Worm (Caenorhabditis elegans): ENCODE results near the gene R07C12.1.
A peak's percentile ranks its signal among the peaks of the same experiment; 100 is the strongest.
"Not testable (repeated sequence)": the region's sequence is repeated elsewhere in the genome, so short reads cannot be mapped to it uniquely, and the experiment has no call there.

The R07C12.1 gene

DNA sequence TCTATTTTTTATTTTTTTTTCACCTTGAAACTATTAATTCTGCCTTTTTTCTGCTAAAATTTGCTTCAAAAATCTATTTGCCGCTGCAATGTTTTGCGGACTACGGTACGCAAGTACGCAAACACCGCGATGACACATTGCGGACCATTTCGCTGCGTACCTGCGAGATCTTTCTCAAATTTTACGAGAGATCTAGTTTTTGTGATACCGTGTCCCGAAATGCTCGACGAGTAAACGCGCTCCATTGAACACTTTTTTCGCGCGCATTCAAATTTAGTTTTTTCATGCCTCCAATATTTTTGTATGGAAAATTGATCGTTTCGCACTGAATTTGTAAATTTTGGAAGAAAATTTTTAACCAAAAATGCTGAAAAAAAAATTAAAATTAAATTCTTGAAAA is 32.5 kb downstream of the R07C12.1 start (continued):
- TF ChIP-seq nhr-42 (GFP tag; IDR thresholded peaks at IDR 0.05) (peak; percentile 97), ceh-20 (GFP tag; IDR thresholded peaks at IDR 0.05) (peak; percentile 98), egl-43 (GFP tag; IDR thresholded peaks at IDR 0.05) (peak; percentile 95)

DNA sequence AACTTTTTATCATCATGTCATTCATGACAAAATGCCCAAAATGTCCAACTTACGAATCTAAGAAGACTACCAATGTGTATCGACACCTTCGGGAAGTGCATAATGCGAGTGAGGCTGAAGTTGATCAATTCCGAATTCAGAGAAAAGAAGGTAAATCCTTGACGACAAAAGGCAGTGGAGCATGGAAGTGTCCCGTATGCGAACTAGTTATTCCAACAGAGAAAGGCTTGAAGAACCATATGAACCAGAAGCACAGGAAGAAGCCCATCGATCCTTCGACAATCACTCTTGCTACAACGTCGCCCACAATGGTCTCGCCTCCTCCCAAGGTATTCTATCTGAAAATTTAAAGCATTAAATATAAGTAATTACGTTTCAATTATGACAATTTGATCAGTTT is 33.8 kb downstream of the R07C12.1 start, which contains the start of gene K08D10.11:
Gene K08D10.11 (minus strand): TSS at position 101 of the 400 bp plus-strand sequence.
- TF ChIP-seq lin-15B (tag; optimal IDR thresholded peaks at IDR 0.05); tra-1 (GFP tag; IDR thresholded peaks at IDR 0.05); spr-3 (GFP tag; optimal IDR thresholded peaks at IDR 0.05): not testable (repeated sequence)

DNA sequence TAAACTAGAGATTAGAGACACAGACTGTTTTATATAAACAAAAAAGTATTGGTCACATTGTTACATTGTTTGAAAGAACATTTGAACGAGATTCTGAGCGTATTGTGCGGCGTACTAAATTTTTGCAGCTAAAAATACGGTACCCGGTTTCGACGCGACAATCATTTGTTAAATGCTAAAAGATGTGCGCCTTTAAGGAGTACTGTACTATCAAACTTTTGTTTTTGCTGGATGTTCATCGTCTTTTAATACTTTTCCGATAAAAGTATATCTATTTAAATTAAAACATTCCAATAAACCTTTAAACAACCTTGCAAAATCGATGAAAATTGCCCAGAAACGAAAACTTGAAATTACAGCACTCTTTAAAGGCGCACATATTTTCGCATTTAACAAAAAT is 44.5 kb downstream of the R07C12.1 start, which contains the start of gene K06B9.6:
Gene K06B9.6 (minus strand): TSS at position 101 of the 400 bp plus-strand sequence.
- not testable (repeated sequence) for TF ChIP-seq lin-38 (GFP tag; IDR thresholded peaks at IDR 0.05); lir-3 (tag; optimal IDR thresholded peaks at IDR 0.05); pha-4 (GFP tag; IDR thresholded peaks at IDR 0.05); pha-4 (tag; optimal IDR thresholded peaks at IDR 0.05)

DNA sequence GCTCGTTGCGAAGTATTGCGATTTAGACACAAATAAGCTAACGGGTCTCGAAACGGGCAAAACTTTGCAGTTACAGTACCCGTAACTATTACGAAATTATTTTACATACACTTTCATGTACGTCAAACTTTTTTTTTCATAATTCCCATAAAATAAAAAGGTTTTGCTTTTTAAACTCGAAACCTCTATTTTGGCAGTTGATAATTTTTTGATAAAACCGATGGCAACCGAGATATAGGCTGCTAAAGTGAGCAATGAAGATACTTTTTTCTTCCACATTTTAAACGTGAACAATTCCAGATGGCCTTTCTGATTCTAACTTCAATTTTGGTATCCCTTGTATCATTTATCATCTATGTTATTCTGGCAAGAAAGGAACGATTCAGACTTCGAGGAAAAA is 44.9 kb downstream of the R07C12.1 start, which contains the start of gene cyp-25A6:
Gene cyp-25A6 (plus strand): TSS at position 301 of the 400 bp plus-strand sequence.
- TF ChIP-seq Y75B8A.6 (GFP tag; IDR thresholded peaks at IDR 0.05); lin-39 (tag; optimal IDR thresholded peaks at IDR 0.05); arid-1 (GFP tag; conservative IDR thresholded peaks at IDR 0.05): not testable (repeated sequence)

Measured in whole organism, L4 larva.